Worm (Caenorhabditis elegans): ENCODE data around the gene Y116A8A.7.

Gene Y116A8A.7

ce11 chrIV:16860702-16861101 lies 30.7 kb downstream of the Y116A8A.7 start:
- no peak for TF ChIP-seq nhr-2 (tag; optimal IDR thresholded peaks at IDR 0.05)
- TF ChIP-seq bed-3 (GFP tag; optimal IDR thresholded peaks at IDR 0.05): no peak
- TF ChIP-seq elt-1 (tag; optimal IDR thresholded peaks at IDR 0.05; ENCODE audit: borderline replicate concordance, insufficient read depth): no peak
- TF ChIP-seq sptf-1 (tag; optimal IDR thresholded peaks at IDR 0.05): no peak
- no peak for TF ChIP-seq mab-5 (tag; optimal IDR thresholded peaks at IDR 0.05)
- TF ChIP-seq ces-1 (GFP tag; optimal IDR thresholded peaks at IDR 0.05): no peak

DNA sequence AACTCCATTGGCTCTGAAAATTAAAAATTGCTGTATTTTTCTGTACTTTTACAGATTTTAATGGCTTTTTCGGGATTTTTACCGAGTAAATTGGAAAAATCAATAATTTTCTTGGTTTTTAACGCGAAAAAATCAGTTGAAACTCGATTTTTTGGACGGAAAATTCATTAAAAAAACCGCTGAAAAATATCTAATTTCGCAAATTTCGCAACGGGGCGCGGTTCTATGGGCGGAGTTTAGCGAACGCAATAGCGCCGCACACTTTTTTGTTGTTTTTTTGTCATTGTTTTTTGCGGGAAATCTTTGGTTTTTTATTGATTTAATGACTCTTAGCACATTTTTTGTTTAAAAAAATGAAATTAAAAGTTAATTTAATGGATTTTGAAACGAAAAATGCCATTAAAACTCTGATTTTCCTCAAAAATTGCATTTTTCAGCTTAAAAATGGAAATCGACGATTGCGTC lies 33.5 kb downstream of the Y116A8A.7 start, which contains the start of the genes mel-46 and lsy-13:
TSS of gene mel-46 (minus strand) at position 51 of the 465 bp plus-strand sequence.
TSS of gene lsy-13 (plus strand) at position 440 of the 465 bp plus-strand sequence.
- TF ChIP-seq mab-5 (tag; optimal IDR thresholded peaks at IDR 0.05): peak; percentile 54
- no peak for TF ChIP-seq nhr-76 (tag; optimal IDR thresholded peaks at IDR 0.05)
- no peak for TF ChIP-seq cnd-1 (tag; optimal IDR thresholded peaks at IDR 0.05)
- peak; percentile 7 for TF ChIP-seq drap-1 (GFP tag; optimal IDR thresholded peaks at IDR 0.05)
- TF ChIP-seq blmp-1 (tag; optimal IDR thresholded peaks at IDR 0.05): no peak
- TF ChIP-seq elt-1 (tag; optimal IDR thresholded peaks at IDR 0.05; ENCODE audit: borderline replicate concordance, insufficient read depth): no peak
- peak; percentile 78 for TF ChIP-seq M03D4.4 (tag; optimal IDR thresholded peaks at IDR 0.05)
- TF ChIP-seq lin-13 (tag; optimal IDR thresholded peaks at IDR 0.05): peak; percentile 10
- no peak for TF ChIP-seq ham-2 (GFP tag; optimal IDR thresholded peaks at IDR 0.05)
- TF ChIP-seq elt-3 (tag; optimal IDR thresholded peaks at IDR 0.05): no peak
- no peak for TF ChIP-seq ceh-39 (tag; optimal IDR thresholded peaks at IDR 0.05)
- TF ChIP-seq nhr-12 (tag; optimal IDR thresholded peaks at IDR 0.05): no peak
- peak; percentile 66 for TF ChIP-seq lsy-2 (tag; optimal IDR thresholded peaks at IDR 0.05)
- TF ChIP-seq ceh-43 (GFP tag; optimal IDR thresholded peaks at IDR 0.05): peak; percentile 76
- TF ChIP-seq pha-4 (tag; optimal IDR thresholded peaks at IDR 0.05): no peak
- peak; percentile 76 for TF ChIP-seq mls-2 (tag; optimal IDR thresholded peaks at IDR 0.05)
- TF ChIP-seq ces-1 (GFP tag; optimal IDR thresholded peaks at IDR 0.05): peak; percentile 63
- TF ChIP-seq unc-62 (GFP tag; optimal IDR thresholded peaks at IDR 0.05): no peak
- TF ChIP-seq sptf-1 (tag; optimal IDR thresholded peaks at IDR 0.05): peak; percentile 80
- TF ChIP-seq ceh-83 (GFP tag; optimal IDR thresholded peaks at IDR 0.05): no peak
- TF ChIP-seq nhr-28 (tag; optimal IDR thresholded peaks at IDR 0.05): no peak
- no peak for TF ChIP-seq nhr-2 (tag; optimal IDR thresholded peaks at IDR 0.05)
- TF ChIP-seq hlh-1 (tag; optimal IDR thresholded peaks at IDR 0.05): no peak
- no peak for TF ChIP-seq zip-8 (tag; optimal IDR thresholded peaks at IDR 0.05)
- no peak for TF ChIP-seq flh-1 (GFP tag; optimal IDR thresholded peaks at IDR 0.05)
- peak; percentile 86 for TF ChIP-seq mep-1 (tag; optimal IDR thresholded peaks at IDR 0.05)
- TF ChIP-seq snpc-4 (tag; optimal IDR thresholded peaks at IDR 0.05): no peak
- TF ChIP-seq tbx-8 (GFP tag; optimal IDR thresholded peaks at IDR 0.05): no peak
- TF ChIP-seq lin-32 (GFP tag; optimal IDR thresholded peaks at IDR 0.05): no peak
- peak; percentile 41 for TF ChIP-seq bed-3 (GFP tag; optimal IDR thresholded peaks at IDR 0.05)
- TF ChIP-seq ztf-11 (tag; optimal IDR thresholded peaks at IDR 0.05): no peak
- TF ChIP-seq sem-2 (GFP tag; optimal IDR thresholded peaks at IDR 0.05): peak; percentile 24
- no peak for TF ChIP-seq nhr-237 (tag; optimal IDR thresholded peaks at IDR 0.05)
- TF ChIP-seq unc-120 (tag; optimal IDR thresholded peaks at IDR 0.05; ENCODE audit: poor library complexity, severe bottlenecking): peak; percentile 40
- no peak for TF ChIP-seq unc-39 (tag; optimal IDR thresholded peaks at IDR 0.05)

DNA sequence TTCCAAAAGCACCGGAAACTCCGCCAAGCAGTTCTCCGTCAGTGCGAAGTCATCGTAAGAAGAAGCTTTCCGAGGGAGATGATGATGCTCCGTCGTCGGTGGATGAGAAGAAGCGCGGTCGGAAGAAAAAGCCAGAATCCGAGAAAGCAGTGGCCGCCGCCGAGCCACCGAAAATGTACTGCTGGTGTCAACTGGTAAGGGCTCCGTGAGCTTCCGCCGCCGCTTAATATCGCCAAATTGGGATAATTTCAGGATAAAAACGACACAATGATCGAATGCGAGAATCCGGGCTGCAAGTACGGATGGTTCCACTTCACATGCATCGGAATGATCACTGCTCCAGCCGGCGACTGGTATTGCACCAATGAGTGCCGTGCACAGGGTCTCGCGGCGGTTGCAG lies 34.9 kb downstream of the Y116A8A.7 start:
- TF ChIP-seq tbx-8 (GFP tag; optimal IDR thresholded peaks at IDR 0.05) (no peak), lsy-2 (tag; optimal IDR thresholded peaks at IDR 0.05) (no peak), mls-2 (tag; optimal IDR thresholded peaks at IDR 0.05) (no peak), nhr-76 (tag; optimal IDR thresholded peaks at IDR 0.05) (no peak), ceh-39 (tag; optimal IDR thresholded peaks at IDR 0.05) (no peak), unc-120 (tag; optimal IDR thresholded peaks at IDR 0.05; ENCODE audit: poor library complexity, severe bottlenecking) (no peak), nhr-28 (tag; optimal IDR thresholded peaks at IDR 0.05) (no peak), elt-1 (tag; optimal IDR thresholded peaks at IDR 0.05; ENCODE audit: borderline replicate concordance, insufficient read depth) (no peak), snpc-4 (tag; optimal IDR thresholded peaks at IDR 0.05) (no peak), flh-1 (GFP tag; optimal IDR thresholded peaks at IDR 0.05) (no peak), elt-3 (tag; optimal IDR thresholded peaks at IDR 0.05) (no peak), ces-1 (GFP tag; optimal IDR thresholded peaks at IDR 0.05) (no peak)
